Worm (Caenorhabditis elegans) whole organism, young adult: Measurements from ENCODE around the gene pkg-2.

ENCODE experiments used
- B0019.2 ChIP-seq: fragments of 200-800 bp; sonication (Bioruptor generic); conservative IDR thresholded peaks from 2 replicates; pipeline ENCODE4 v1.3.6; 2022; ENCODE audit warnings: missing genetic modification reagents, missing genetic modification characterization, missing compliant biosample characterization
- B0035.1 ChIP-seq: sonication (generic microtip); optimal IDR thresholded peaks from 2 replicates; lab custom pipeline; 2016; ENCODE audit warnings: missing genetic modification characterization, mild to moderate bottlenecking, missing compliant biosample characterization, missing genotype, missing genetic modification reagents
- B0336.3 ChIP-seq: fragments of 200-800 bp; sonication (Bioruptor generic); IDR thresholded peaks from 2 replicates; pipeline ENCODE4 v1.3.6; 2022; ENCODE audit warnings: missing genetic modification characterization, missing compliant biosample characterization
- C06A6.2 ChIP-seq: fragments of 200-800 bp; sonication (Bioruptor generic); conservative IDR thresholded peaks from 2 replicates; pipeline ENCODE4 v1.3.6; 2022; ENCODE audit warnings: missing genetic modification characterization, missing compliant biosample characterization
- F23B12.7 ChIP-seq: sonication (generic microtip); optimal IDR thresholded peaks from 2 replicates; lab custom pipeline; 2017; ENCODE audit warnings: missing genetic modification characterization, mild to moderate bottlenecking, missing compliant biosample characterization, antibody characterized with exemption, moderate library complexity; ENCODE audit not compliant: insufficient read depth
- F37B4.10 ChIP-seq: fragments of 200-800 bp; sonication (Bioruptor generic); IDR thresholded peaks from 2 replicates; pipeline ENCODE4 v1.3.6; 2022; ENCODE audit warnings: missing genetic modification characterization, missing compliant biosample characterization
- F57A8.1 ChIP-seq: fragments of 200-800 bp; sonication (Bioruptor generic); optimal IDR thresholded peaks from 2 replicates; lab custom pipeline; 2018; ENCODE audit warnings: mild to moderate bottlenecking, missing genetic modification characterization, moderate library complexity, missing compliant biosample characterization
- K11D2.4 ChIP-seq: fragments of 200-800 bp; sonication (Bioruptor generic); IDR thresholded peaks from 2 replicates; pipeline ENCODE4 v1.3.6; 2022; ENCODE audit warnings: missing genetic modification reagents, missing genetic modification characterization, missing compliant biosample characterization
- K12H6.12 ChIP-seq: fragments of 200-800 bp; sonication (Bioruptor generic); optimal IDR thresholded peaks from 2 replicates; lab custom pipeline; 2018; ENCODE audit warnings: mild to moderate bottlenecking, missing genetic modification characterization, missing compliant biosample characterization
- Y53G8AR.9 ChIP-seq: fragments of 200-800 bp; sonication (Bioruptor generic); conservative IDR thresholded peaks from 2 replicates; pipeline ENCODE4 v1.3.6; 2022; ENCODE audit warnings: missing genetic modification reagents, missing genetic modification characterization, missing compliant biosample characterization
- aptf-3 ChIP-seq: fragments of 200-800 bp; sonication (Bioruptor generic); IDR thresholded peaks from 2 replicates; pipeline ENCODE4 v1.3.6; 2022; ENCODE audit warnings: missing genetic modification characterization, missing compliant biosample characterization
- attf-5 ChIP-seq: fragments of 200-800 bp; sonication (Bioruptor generic); optimal IDR thresholded peaks from 2 replicates; lab custom pipeline; 2018; ENCODE audit warnings: mild to moderate bottlenecking, missing genetic modification characterization, missing compliant biosample characterization
- bed-1 ChIP-seq: fragments of 200-800 bp; sonication (Bioruptor generic); IDR thresholded peaks from 2 replicates; pipeline ENCODE4 v1.3.6; 2022; ENCODE audit warnings: missing genetic modification reagents, missing genetic modification characterization, missing compliant biosample characterization
- cebp-1 ChIP-seq, 2 experiments: fragments of 200-800 bp in 1 of 2; sonication (Bioruptor generic) in 1 of 2; sonication (generic microtip) in 1 of 2; IDR thresholded peaks in 1 of 2; optimal IDR thresholded peaks in 1 of 2; 2 replicates each; pipeline versions ENCODE4 v1.3.6 to Lab custom; 2017 to 2022; ENCODE audit warnings: missing compliant biosample characterization in 2 of 2, missing genetic modification characterization in 2 of 2, mild to moderate bottlenecking in 1 of 2, missing genetic modification reagents in 1 of 2, moderate library complexity in 1 of 2
- ceh-100 ChIP-seq: fragments of 200-800 bp; sonication (Bioruptor generic); IDR thresholded peaks from 2 replicates; pipeline ENCODE4 v1.3.6; 2022; ENCODE audit warnings: missing genetic modification reagents, missing genetic modification characterization, missing compliant biosample characterization
- ceh-79 ChIP-seq: sonication (generic microtip); optimal IDR thresholded peaks from 2 replicates; lab custom pipeline; 2017; ENCODE audit warnings: mild to moderate bottlenecking, missing genetic modification characterization, missing compliant biosample characterization
- efl-1 ChIP-seq: fragments of 150-350 bp; optimal IDR thresholded peaks from 2 replicates; lab custom pipeline; 2014; ENCODE audit warnings: missing biosample characterization, missing genetic modification reagents, missing genetic modification characterization
- egrh-3 ChIP-seq: fragments of 200-800 bp; sonication (Bioruptor generic); IDR thresholded peaks from 2 replicates; pipeline ENCODE4 v1.3.6; 2022; ENCODE audit warnings: missing genetic modification reagents, missing genetic modification characterization, missing compliant biosample characterization
- ekl-4 ChIP-seq: fragments of 200-800 bp; sonication (Bioruptor generic); IDR thresholded peaks from 2 replicates; pipeline ENCODE4 v1.3.6; 2022; ENCODE audit warnings: missing genetic modification reagents, missing genetic modification characterization, missing compliant biosample characterization
- ets-4 ChIP-seq: fragments of 200-800 bp; sonication (Bioruptor generic); optimal IDR thresholded peaks from 2 replicates; lab custom pipeline; 2018; ENCODE audit warnings: mild to moderate bottlenecking, missing genetic modification characterization, missing compliant biosample characterization
- fkh-3 ChIP-seq: sonication (generic microtip); optimal IDR thresholded peaks from 2 replicates; lab custom pipeline; 2016; ENCODE audit warnings: mild to moderate bottlenecking, missing genetic modification characterization, missing compliant biosample characterization
- hlh-12 ChIP-seq: sonication (generic microtip); optimal IDR thresholded peaks from 2 replicates; lab custom pipeline; 2016; ENCODE audit warnings: missing genetic modification characterization, missing compliant biosample characterization
- hmg-20 ChIP-seq: fragments of 200-800 bp; sonication (Bioruptor generic); IDR thresholded peaks from 2 replicates; pipeline ENCODE4 v1.3.6; 2022; ENCODE audit warnings: missing genetic modification reagents, missing genetic modification characterization, missing compliant biosample characterization
- lin-26 ChIP-seq: fragments of 200-800 bp; sonication (Bioruptor generic); IDR thresholded peaks from 2 replicates; pipeline ENCODE4 v1.3.6; 2022; ENCODE audit warnings: missing genetic modification reagents, missing genetic modification characterization, missing compliant biosample characterization
- madf-6 ChIP-seq: fragments of 200-800 bp; sonication (Bioruptor generic); IDR thresholded peaks from 2 replicates; pipeline ENCODE4 v1.3.6; 2022; ENCODE audit warnings: missing genetic modification reagents, missing genetic modification characterization, missing compliant biosample characterization
- madf-8 ChIP-seq: fragments of 200-800 bp; sonication (Bioruptor generic); conservative IDR thresholded peaks from 2 replicates; pipeline ENCODE4 v1.3.6; 2022; ENCODE audit warnings: missing genetic modification reagents, missing genetic modification characterization, missing compliant biosample characterization
- mel-28 ChIP-seq: sonication (generic microtip); optimal IDR thresholded peaks from 2 replicates; lab custom pipeline; 2016; ENCODE audit warnings: borderline replicate concordance, mild to moderate bottlenecking, missing genetic modification characterization, missing compliant biosample characterization
- mxl-1 ChIP-seq: sonication (generic microtip); optimal IDR thresholded peaks from 2 replicates; lab custom pipeline; 2016; ENCODE audit warnings: missing genetic modification characterization, missing compliant biosample characterization
- nhr-27 ChIP-seq: fragments of 200-800 bp; sonication (Bioruptor generic); optimal IDR thresholded peaks from 2 replicates; lab custom pipeline; 2018; ENCODE audit warnings: mild to moderate bottlenecking, missing genetic modification characterization, moderate library complexity, missing compliant biosample characterization
- rec-8 ChIP-seq, 2 experiments: sonication (generic microtip); optimal IDR thresholded peaks; 2 replicates each; lab custom pipeline; 2016; ENCODE audit warnings: mild to moderate bottlenecking in 2 of 2, missing genetic modification characterization in 2 of 2, missing genetic modification reagents in 2 of 2, missing genotype in 2 of 2, missing biosample characterization in 1 of 2, missing compliant biosample characterization in 1 of 2, moderate library complexity in 1 of 2
- rpc-1 ChIP-seq, 2 experiments: fragments of 150-350 bp in 1 of 2; sonication (generic microtip) in 1 of 2; optimal IDR thresholded peaks; 2 replicates each; lab custom pipeline; 2014 to 2018; ENCODE audit warnings: missing biosample characterization in 1 of 2, missing genetic modification characterization in 1 of 2, missing genetic modification reagents in 1 of 2, missing genotype in 1 of 2
- snpc-4 ChIP-seq, 5 experiments: fragments of 150-350 bp in 1 of 5; sonication (generic microtip) in 4 of 5; optimal IDR thresholded peaks; 2 replicates each; lab custom pipeline; 2014 to 2018; ENCODE audit warnings: missing genetic modification characterization in 5 of 5, missing biosample characterization in 3 of 5, antibody characterized with exemption in 2 of 5, mild to moderate bottlenecking in 2 of 5, missing compliant biosample characterization in 2 of 5, missing genotype in 2 of 5, moderate library complexity in 2 of 5, missing genetic modification reagents in 1 of 5
- sptf-2 ChIP-seq: fragments of 200-800 bp; sonication (Bioruptor generic); optimal IDR thresholded peaks from 2 replicates; lab custom pipeline; 2018; ENCODE audit warnings: mild to moderate bottlenecking, missing genetic modification characterization, missing compliant biosample characterization
- unc-62 ChIP-seq: fragments of 150-350 bp; optimal IDR thresholded peaks from 2 replicates; lab custom pipeline; 2014; ENCODE audit warnings: missing biosample characterization, missing genetic modification reagents, missing genetic modification characterization
- xnd-1 ChIP-seq: sonication (generic microtip); optimal IDR thresholded peaks from 2 replicates; lab custom pipeline; 2016; ENCODE audit warnings: missing genotype, missing genetic modification reagents, missing genetic modification characterization, missing compliant biosample characterization
- ztf-18 ChIP-seq: sonication (generic microtip); optimal IDR thresholded peaks from 2 replicates; lab custom pipeline; 2016; ENCODE audit warnings: missing genotype, mild to moderate bottlenecking, missing genetic modification characterization, missing compliant biosample characterization
- ztf-22 ChIP-seq: fragments of 200-800 bp; sonication (Bioruptor generic); optimal IDR thresholded peaks from 2 replicates; lab custom pipeline; 2018; ENCODE audit warnings: mild to moderate bottlenecking, missing genetic modification characterization, moderate library complexity, missing compliant biosample characterization
- ztf-28 ChIP-seq: fragments of 200-800 bp; sonication (Bioruptor generic); IDR thresholded peaks from 2 replicates; pipeline ENCODE4 v1.3.6; 2022; ENCODE audit warnings: missing genetic modification reagents, missing genetic modification characterization, missing compliant biosample characterization

Gene pkg-2

DNA sequence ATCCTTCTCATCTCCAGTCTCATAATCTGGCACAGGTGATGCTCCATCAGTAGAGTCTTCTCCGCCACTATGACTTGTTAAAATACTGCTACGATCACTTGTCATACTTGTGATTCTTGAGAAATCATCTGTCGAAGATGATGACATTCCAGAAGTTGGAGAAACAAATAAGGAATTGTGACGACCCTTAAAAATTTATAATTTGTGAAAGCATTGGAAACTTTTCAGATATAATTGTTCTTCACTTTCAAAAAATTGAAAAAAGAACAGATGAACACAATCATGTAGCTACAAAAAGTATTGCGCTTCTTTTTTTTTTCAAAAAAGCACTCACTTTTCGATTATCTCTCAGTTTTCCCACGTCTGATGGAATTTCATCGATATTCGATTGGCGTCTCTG is 14.7 kb upstream of the pkg-2 start:
- TF ChIP-seq mel-28 (tag; lab: Kevin White, UChicago) (no peak), lin-26 (no peak), bed-1 (GFP tag; lab: Robert Waterston, UW) (no peak), C06A6.2 (GFP tag; lab: Robert Waterston, UW) (no peak), F23B12.7 (tag; lab: Kevin White, UChicago) (no peak), ekl-4 (GFP tag; lab: Robert Waterston, UW) (no peak), ets-4 (GFP tag; lab: Kevin White, UChicago) (no peak), xnd-1 (no peak), Y53G8AR.9 (GFP tag; lab: Robert Waterston, UW) (no peak), K12H6.12 (tag; lab: Kevin White, UChicago) (no peak), rpc-1 (optimal IDR thresholded peaks at IDR 0.05; lab: Kevin White, UChicago) (no peak), rpc-1 (tag; optimal IDR thresholded peaks at IDR 0.05; lab: Kevin White, UChicago) (no peak), egrh-3 (GFP tag; lab: Robert Waterston, UW) (no peak), ztf-22 (GFP tag; lab: Kevin White, UChicago) (no peak), ztf-28 (GFP tag; lab: Robert Waterston, UW) (no peak), ceh-79 (tag; lab: Kevin White, UChicago) (no peak)
- TF ChIP-seq, all 124 proteins: peak for 0

DNA sequence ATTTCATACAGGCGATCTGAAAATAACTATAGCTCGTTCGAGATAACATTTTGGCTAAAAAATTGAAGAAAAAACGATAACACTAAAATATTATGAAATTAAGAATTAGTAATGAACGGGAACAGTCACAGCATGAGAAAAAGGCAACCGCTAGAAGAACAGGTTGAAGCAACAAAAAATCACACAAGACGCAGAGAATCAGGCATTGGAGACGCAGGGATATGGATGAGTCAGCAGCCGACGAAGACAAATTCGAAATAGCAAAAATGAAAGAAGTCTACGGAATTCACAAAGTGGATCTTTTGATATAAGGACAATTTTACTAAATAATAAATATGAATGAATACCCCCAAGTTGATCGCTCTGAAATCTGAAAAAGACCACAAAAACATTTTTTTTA is 10.2 kb upstream of the pkg-2 start, which contains the start of gene tag-77:
tag-77 (minus strand) TSS at position 15 of the 400 bp plus-strand sequence.
- TF ChIP-seq madf-8 (GFP tag; lab: Robert Waterston, UW) = no peak
- TF ChIP-seq rec-8 (tag; optimal IDR thresholded peaks at IDR 0.05; lab: Kevin White, UChicago) = no peak
- no peak for TF ChIP-seq unc-62
- TF ChIP-seq B0035.1 (tag; lab: Kevin White, UChicago) = no peak
- no peak for TF ChIP-seq cebp-1 (GFP tag; IDR thresholded peaks at IDR 0.05; lab: Robert Waterston, UW)
- peak; percentile 60 for TF ChIP-seq cebp-1 (tag; optimal IDR thresholded peaks at IDR 0.05; lab: Kevin White, UChicago)
- no peak for TF ChIP-seq attf-5 (GFP tag; lab: Kevin White, UChicago)
- no peak for TF ChIP-seq hmg-20 (GFP tag; lab: Robert Waterston, UW)
- TF ChIP-seq efl-1 (GFP tag; lab: Kevin White, UChicago) = no peak
- no peak for TF ChIP-seq F37B4.10 (GFP tag; lab: Robert Waterston, UW)
- TF ChIP-seq ztf-18 (tag; lab: Kevin White, UChicago) = no peak
- 0 out of 2 replicates have a peak, but pooled peaks have one; percentile 31 for TF ChIP-seq madf-6 (GFP tag; lab: Robert Waterston, UW)
- TF ChIP-seq aptf-3 = no peak
- TF ChIP-seq fkh-3 (tag; lab: Kevin White, UChicago) = no peak
- TF ChIP-seq B0336.3 (GFP tag; lab: Robert Waterston, UW) = 0 out of 2 replicates have a peak, but pooled peaks have one; percentile 21
- no peak for TF ChIP-seq sptf-2 (GFP tag; lab: Kevin White, UChicago)
- TF ChIP-seq hlh-12 = no peak
- no peak for TF ChIP-seq B0019.2
- no peak for TF ChIP-seq K11D2.4
- TF ChIP-seq ceh-100 (GFP tag; lab: Robert Waterston, UW) = no peak
- TF ChIP-seq lin-26 = 0 out of 2 replicates have a peak, but pooled peaks have one; percentile 50
- no peak for TF ChIP-seq F57A8.1 (GFP tag; lab: Kevin White, UChicago)
- TF ChIP-seq nhr-27 (tag; lab: Kevin White, UChicago) = no peak
- TF ChIP-seq snpc-4 (GFP tag; optimal IDR thresholded peaks at IDR 0.05; lab: Kevin White, UChicago) = no peak
- peak in 1 of 4 experiments; percentile 17 for TF ChIP-seq snpc-4 (tag; optimal IDR thresholded peaks at IDR 0.05; lab: Kevin White, UChicago)
- TF ChIP-seq mxl-1 (tag; lab: Kevin White, UChicago) = no peak
